Worm (Caenorhabditis elegans): ENCODE measurements around the gene F13H10.5.

The F13H10.5 gene

ce11 chrIV:11008996-11009395, 18.2 kb downstream of the F13H10.5 start, which contains the start of gene F13H10.6:
F13H10.6 (plus strand) TSS chrIV:11009296.
- TF ChIP-seq ceh-16 (tag; optimal IDR thresholded peaks at IDR 0.05): no peak
- TF ChIP-seq lsy-12 (tag; optimal IDR thresholded peaks at IDR 0.05): no peak
- TF ChIP-seq nhr-12 (tag; optimal IDR thresholded peaks at IDR 0.05): no peak
- TF ChIP-seq snpc-4 (tag; optimal IDR thresholded peaks at IDR 0.05): no peak
- TF ChIP-seq tbx-2 (tag; optimal IDR thresholded peaks at IDR 0.05): no peak
- TF ChIP-seq unc-39 (tag; optimal IDR thresholded peaks at IDR 0.05): no peak
- TF ChIP-seq hmg-11 (tag; optimal IDR thresholded peaks at IDR 0.05): no peak
- TF ChIP-seq elt-2 (tag; optimal IDR thresholded peaks at IDR 0.05): no peak
- TF ChIP-seq ztf-11 (tag; optimal IDR thresholded peaks at IDR 0.05): no peak
- no peak for TF ChIP-seq nfya-1 (tag; optimal IDR thresholded peaks at IDR 0.05; ENCODE audit: insufficient read depth)
- TF ChIP-seq nhr-43 (tag; optimal IDR thresholded peaks at IDR 0.05; ENCODE audit: poor library complexity, severe bottlenecking): no peak
- no peak for TF ChIP-seq nhr-77 (tag; optimal IDR thresholded peaks at IDR 0.05)
- TF ChIP-seq R02D3.7 (tag; optimal IDR thresholded peaks at IDR 0.05): no peak
- TF ChIP-seq unc-62 (GFP tag; optimal IDR thresholded peaks at IDR 0.05): no peak
- TF ChIP-seq mdl-1 (tag; optimal IDR thresholded peaks at IDR 0.05): no peak
- TF ChIP-seq nhr-76 (tag; optimal IDR thresholded peaks at IDR 0.05): no peak

- TF ChIP-seq sea-2 (GFP tag; optimal IDR thresholded peaks at IDR 0.05) (no peak), nhr-76 (tag; optimal IDR thresholded peaks at IDR 0.05) (no peak), nhr-67 (tag; optimal IDR thresholded peaks at IDR 0.05) (no peak), hmg-11 (tag; optimal IDR thresholded peaks at IDR 0.05) (no peak), fkh-2 (tag; optimal IDR thresholded peaks at IDR 0.05) (no peak), eor-1 (tag; optimal IDR thresholded peaks at IDR 0.05) (no peak), ceh-28 (tag; optimal IDR thresholded peaks at IDR 0.05) (no peak)
Measured at ce11 chrIV:11009928-11010327, 19.1 kb downstream of the F13H10.5 start.

ce11 chrIV:11011920-11012319, 21.1 kb downstream of the F13H10.5 start, which contains the start of gene ndx-9:
ndx-9 (minus strand) TSS chrIV:11012020.
- no peak for TF ChIP-seq nfya-1 (tag; optimal IDR thresholded peaks at IDR 0.05; ENCODE audit: insufficient read depth)
- TF ChIP-seq daf-12 (tag; optimal IDR thresholded peaks at IDR 0.05): no peak
- TF ChIP-seq lin-15B (tag; optimal IDR thresholded peaks at IDR 0.05): no peak
- no peak for TF ChIP-seq unc-62 (GFP tag; optimal IDR thresholded peaks at IDR 0.05)
- no peak for TF ChIP-seq mdl-1 (tag; optimal IDR thresholded peaks at IDR 0.05)

ce11 chrIV:11015881-11016280, 25.1 kb downstream of the F13H10.5 start, which contains the start of gene F13H10.3:
F13H10.3 (minus strand) TSS chrIV:11015953.
- TF ChIP-seq lin-15B (tag; optimal IDR thresholded peaks at IDR 0.05): no peak
- TF ChIP-seq ceh-28 (tag; optimal IDR thresholded peaks at IDR 0.05): no peak
- TF ChIP-seq sea-2 (GFP tag; optimal IDR thresholded peaks at IDR 0.05): no peak
- TF ChIP-seq nfya-1 (tag; optimal IDR thresholded peaks at IDR 0.05; ENCODE audit: insufficient read depth): no peak
- peak; percentile 66 for TF ChIP-seq pqm-1 (tag; optimal IDR thresholded peaks at IDR 0.05)
- no peak for TF ChIP-seq lsy-12 (tag; optimal IDR thresholded peaks at IDR 0.05)
- no peak for TF ChIP-seq nhr-67 (tag; optimal IDR thresholded peaks at IDR 0.05)
- no peak for TF ChIP-seq nhr-28 (tag; optimal IDR thresholded peaks at IDR 0.05)
- TF ChIP-seq fos-1 (tag; optimal IDR thresholded peaks at IDR 0.05): no peak
- no peak for TF ChIP-seq nhr-12 (tag; optimal IDR thresholded peaks at IDR 0.05)
- no peak for TF ChIP-seq lin-39 (tag; optimal IDR thresholded peaks at IDR 0.05)
- TF ChIP-seq ztf-4 (tag; optimal IDR thresholded peaks at IDR 0.05): no peak
- TF ChIP-seq eor-1 (tag; optimal IDR thresholded peaks at IDR 0.05): no peak
- TF ChIP-seq ceh-82 (tag; optimal IDR thresholded peaks at IDR 0.05): no peak
- TF ChIP-seq R02D3.7 (tag; optimal IDR thresholded peaks at IDR 0.05): no peak
- no peak for TF ChIP-seq nhr-76 (tag; optimal IDR thresholded peaks at IDR 0.05)
- peak; percentile 86 for TF ChIP-seq elt-2 (tag; optimal IDR thresholded peaks at IDR 0.05)

- TF ChIP-seq pha-4 (tag; optimal IDR thresholded peaks at IDR 0.05): peak; percentile 93
- peak; percentile 58 for TF ChIP-seq hmg-11 (tag; optimal IDR thresholded peaks at IDR 0.05)
- no peak for TF ChIP-seq ceh-82 (tag; optimal IDR thresholded peaks at IDR 0.05)
- no peak for TF ChIP-seq nhr-28 (tag; optimal IDR thresholded peaks at IDR 0.05)
- TF ChIP-seq elt-2 (tag; optimal IDR thresholded peaks at IDR 0.05): peak; percentile 76
- TF ChIP-seq nhr-25 (tag; optimal IDR thresholded peaks at IDR 0.05): peak; percentile 21
- peak; percentile 25 for TF ChIP-seq lin-15B (tag; optimal IDR thresholded peaks at IDR 0.05)
- TF ChIP-seq snpc-4 (tag; optimal IDR thresholded peaks at IDR 0.05): peak; percentile 28
- no peak for TF ChIP-seq nhr-43 (tag; optimal IDR thresholded peaks at IDR 0.05; ENCODE audit: poor library complexity, severe bottlenecking)
- TF ChIP-seq pqm-1 (tag; optimal IDR thresholded peaks at IDR 0.05): peak; percentile 3
- no peak for TF ChIP-seq unc-62 (GFP tag; optimal IDR thresholded peaks at IDR 0.05)
- peak; percentile 31 for TF ChIP-seq nfya-1 (tag; optimal IDR thresholded peaks at IDR 0.05; ENCODE audit: insufficient read depth)
Measured at ce11 chrIV:11019962-11020550, 29.3 kb downstream of the F13H10.5 start, which contains the start of gene F13H10.8. F13H10.8 (plus strand) TSS chrIV:11020517.

Data from whole organism, L3 larva.